Fruit fly (Drosophila melanogaster): ENCODE results near the gene Dyrk2.

- TF ChIP-seq EcR (GFP tag; optimal IDR thresholded peaks at IDR 0.05), result no peak
- no peak for TF ChIP-seq CG8478 (optimal IDR thresholded peaks at IDR 0.05)
These were observed 33.5 kb downstream of the Dyrk2 start for dm6 chr2L:14200393-14200792.
